Worm (Caenorhabditis elegans): ENCODE measurements around the gene nep-18.
"Not testable (repeated sequence)": the region's sequence is repeated elsewhere in the genome, so short reads cannot be mapped to it uniquely, and the experiment has no call there.

Gene nep-18

ce11 chrII:2563973-2564372, at the start of gene nep-18:
Gene nep-18 (minus strand): TSS chrII:2564073.
- TF ChIP-seq sox-2 (GFP tag; IDR thresholded peaks at IDR 0.05), result no peak
- no peak for TF ChIP-seq fkh-6 (tag; optimal IDR thresholded peaks at IDR 0.05)
- TF ChIP-seq unc-3 (GFP tag; conservative IDR thresholded peaks at IDR 0.05), result no peak
- no peak for TF ChIP-seq unc-3 (tag; optimal IDR thresholded peaks at IDR 0.05)
- no peak for TF ChIP-seq sox-4 (tag; optimal IDR thresholded peaks at IDR 0.05)

ce11 chrII:2612278-2612677, 48.4 kb upstream of the nep-18 start, which contains the start of gene D2062.13:
Gene D2062.13 (plus strand): TSS chrII:2612578.
- TF ChIP-seq K02D7.2, ets-4, ceh-18 (tag; optimal IDR thresholded peaks at IDR 0.05): not testable (repeated sequence)

ce11 chrII:2611009-2611408, 47.1 kb upstream of the nep-18 start:
- TF ChIP-seq dve-1 (tag; optimal IDR thresholded peaks at IDR 0.05) (peak; percentile 56), ceh-18 (tag; optimal IDR thresholded peaks at IDR 0.05) (no peak)

ce11 chrII:2610202-2610912, 46.5 kb upstream of the nep-18 start, which contains the start of gene sri-38:
Gene sri-38 (plus strand): TSS chrII:2610862.
- TF ChIP-seq hlh-15 (tag; optimal IDR thresholded peaks at IDR 0.05) (no peak), hlh-30 (tag; optimal IDR thresholded peaks at IDR 0.05; ENCODE audit: insufficient read depth) (no peak), elt-2 (tag; optimal IDR thresholded peaks at IDR 0.05) (peak; percentile 86), nfya-1 (tag; optimal IDR thresholded peaks at IDR 0.05) (no peak)

ce11 chrII:2605319-2605718, 41.4 kb upstream of the nep-18 start, which contains the start of gene sri-77:
Gene sri-77 (minus strand): TSS chrII:2605419.
- no peak for TF ChIP-seq mec-3 (tag; optimal IDR thresholded peaks at IDR 0.05; ENCODE audit: borderline replicate concordance)
- TF ChIP-seq madf-2 (tag; optimal IDR thresholded peaks at IDR 0.05), result no peak
- no peak for TF ChIP-seq tbx-2 (tag; optimal IDR thresholded peaks at IDR 0.05)
- no peak for TF ChIP-seq ceh-34 (tag; optimal IDR thresholded peaks at IDR 0.05)
- TF ChIP-seq sdc-2 (tag; optimal IDR thresholded peaks at IDR 0.05), result no peak
- TF ChIP-seq nhr-232 (tag; optimal IDR thresholded peaks at IDR 0.05), result no peak

- TF ChIP-seq hlh-8 (tag; optimal IDR thresholded peaks at IDR 0.05) (no peak), ahr-1 (tag; optimal IDR thresholded peaks at IDR 0.05) (no peak), ceh-18 (tag; optimal IDR thresholded peaks at IDR 0.05) (no peak), C38D4.7 (GFP tag; optimal IDR thresholded peaks at IDR 0.05) (no peak), ceh-34 (tag; optimal IDR thresholded peaks at IDR 0.05) (no peak), ceh-45 (GFP tag; IDR thresholded peaks at IDR 0.05) (no peak), odd-2 (tag; optimal IDR thresholded peaks at IDR 0.05) (no peak), F13H6.1 (tag; optimal IDR thresholded peaks at IDR 0.05) (no peak), C08G9.2 (tag; optimal IDR thresholded peaks at IDR 0.05) (no peak), ceh-24 (tag; optimal IDR thresholded peaks at IDR 0.05) (no peak)
Observed at ce11 chrII:2600931-2601330, 37.1 kb upstream of the nep-18 start.

ce11 chrII:2600176-2600575, 36.3 kb upstream of the nep-18 start, which contains the start of gene F33H12.1:
Gene F33H12.1 (plus strand): TSS chrII:2600476.
- not testable (repeated sequence) for TF ChIP-seq pag-3 (tag; optimal IDR thresholded peaks at IDR 0.05; ENCODE audit: borderline replicate concordance); dve-1 (tag; optimal IDR thresholded peaks at IDR 0.05); K02D7.2 (tag; optimal IDR thresholded peaks at IDR 0.05)

Measured in whole organism, late embryonic.